Worm (Caenorhabditis elegans): Measurements from ENCODE around the gene F09E10.6.

- TF ChIP-seq hlh-12 (tag; optimal IDR thresholded peaks at IDR 0.05) = no peak
- no peak for TF ChIP-seq Y95B8A.8 (GFP tag; IDR thresholded peaks at IDR 0.05)
These were observed 7.9 kb downstream of the F09E10.6 start for ce11 chrX:1489574-1489973.

Measured in whole organism, young adult.